Fruit fly (Drosophila melanogaster) whole organism, embryonic: ENCODE results near the gene CG4942.

Experiments
- Ada2b ChIP-seq: fragments of 200-800 bp; sonication (Bioruptor generic); IDR thresholded peaks from 2 replicates; pipeline ENCODE4 v1.3.6; 2022; ENCODE audit warnings: missing biosample characterization, missing genetic modification characterization
- Adf1 ChIP-seq: fragments of 200-800 bp; sonication (Bioruptor generic); IDR thresholded peaks from 2 replicates; pipeline ENCODE4 v1.3.6; 2022; ENCODE audit warnings: missing biosample characterization, missing genetic modification characterization
- C15 ChIP-seq: fragments of 200-800 bp; sonication (Bioruptor generic); IDR thresholded peaks from 3 replicates; pipeline ENCODE4 v1.3.6; 2022; ENCODE audit warnings: missing biosample characterization, missing genetic modification characterization
- CG10321 ChIP-seq: fragments of 200-800 bp; sonication (Bioruptor generic); IDR thresholded peaks from 2 replicates; pipeline ENCODE4 v1.3.6; 2022; ENCODE audit warnings: missing biosample characterization, missing genetic modification characterization
- CG10565 ChIP-seq: fragments of 200-800 bp; sonication (Bioruptor generic); optimal IDR thresholded peaks from 3 replicates; lab custom pipeline; 2016; ENCODE audit warnings: missing biosample characterization, mild to moderate bottlenecking, missing genetic modification characterization
- CG10979 ChIP-seq: fragments of 200-800 bp; sonication (Bioruptor generic); optimal IDR thresholded peaks from 2 replicates; lab custom pipeline; 2018; ENCODE audit warnings: missing biosample characterization, mild to moderate bottlenecking, missing genetic modification characterization, moderate library complexity
- CG13287 ChIP-seq: fragments of 200-800 bp; sonication (Bioruptor generic); IDR thresholded peaks from 2 replicates; pipeline ENCODE4 v1.3.6; 2022; ENCODE audit warnings: missing biosample characterization, missing genetic modification characterization; ENCODE audit not compliant: partially characterized antibody
- CG13624 ChIP-seq: fragments of 200-800 bp; sonication (Bioruptor generic); optimal IDR thresholded peaks from 2 replicates; lab custom pipeline; 2016; ENCODE audit warnings: missing biosample characterization, missing genetic modification characterization
- CG15479 ChIP-seq: fragments of 200-800 bp; sonication (Bioruptor generic); optimal IDR thresholded peaks from 3 replicates; lab custom pipeline; 2019; ENCODE audit warnings: missing biosample characterization, mild to moderate bottlenecking, missing genetic modification characterization, moderate library complexity
- CG15696 ChIP-seq: fragments of 200-800 bp; sonication (Bioruptor generic); optimal IDR thresholded peaks from 2 replicates; lab custom pipeline; 2019; ENCODE audit warnings: missing biosample characterization, mild to moderate bottlenecking, missing genetic modification characterization, moderate library complexity
- CG1603 ChIP-seq: fragments of 200-800 bp; sonication (Bioruptor generic); optimal IDR thresholded peaks from 2 replicates; lab custom pipeline; 2019; ENCODE audit warnings: missing biosample characterization, mild to moderate bottlenecking, missing genetic modification characterization, moderate library complexity
- CG16779 ChIP-seq: fragments of 200-800 bp; sonication (Bioruptor generic); IDR thresholded peaks from 2 replicates; pipeline ENCODE4 v1.3.6; 2022; ENCODE audit warnings: missing biosample characterization, missing genetic modification characterization
- CG32767 ChIP-seq: fragments of 200-800 bp; sonication (Bioruptor generic); IDR thresholded peaks from 2 replicates; pipeline ENCODE4 v1.3.6; 2022; ENCODE audit warnings: missing biosample characterization, missing genetic modification characterization
- CG4730 ChIP-seq: fragments of 200-800 bp; sonication (Bioruptor generic); IDR thresholded peaks from 2 replicates; pipeline ENCODE4 v1.3.6; 2022; ENCODE audit warnings: missing biosample characterization, missing genetic modification characterization
- CG5180 ChIP-seq: fragments of 200-800 bp; sonication (Bioruptor generic); optimal IDR thresholded peaks from 3 replicates; lab custom pipeline; 2017; ENCODE audit warnings: missing biosample characterization, missing genetic modification characterization, mild to moderate bottlenecking, moderate library complexity, missing genetic modification reagents
- CG8924 ChIP-seq: fragments of 200-800 bp; optimal IDR thresholded peaks from 3 replicates; lab custom pipeline; 2019; ENCODE audit warnings: missing biosample characterization, mild to moderate bottlenecking, missing genetic modification characterization, moderate library complexity
- Camta ChIP-seq: fragments of 200-800 bp; sonication (Bioruptor generic); optimal IDR thresholded peaks from 2 replicates; lab custom pipeline; 2016; ENCODE audit warnings: missing biosample characterization, missing genetic modification characterization
- Chrac-16 ChIP-seq: fragments of 200-800 bp; sonication (Bioruptor generic); optimal IDR thresholded peaks from 3 replicates; lab custom pipeline; 2016; ENCODE audit warnings: missing biosample characterization, missing genetic modification characterization
- Dbx ChIP-seq: fragments of 200-800 bp; sonication (Bioruptor generic); IDR thresholded peaks from 3 replicates; pipeline ENCODE4 v1.3.6; 2022; ENCODE audit warnings: missing biosample characterization, missing genetic modification characterization
- Dip2 ChIP-seq: fragments of 200-800 bp; sonication (Bioruptor generic); IDR thresholded peaks from 2 replicates; pipeline ENCODE4 v1.3.6; 2022; ENCODE audit warnings: missing biosample characterization, missing genetic modification characterization
- Drgx ChIP-seq: fragments of 200-800 bp; sonication (Bioruptor generic); IDR thresholded peaks from 2 replicates; pipeline ENCODE4 v1.3.6; 2022; ENCODE audit warnings: missing biosample characterization, missing genetic modification characterization
- Gug ChIP-seq: fragments of 200-800 bp; sonication (Bioruptor generic); IDR thresholded peaks from 4 replicates; pipeline ENCODE4 v1.3.6; 2022; ENCODE audit warnings: missing biosample characterization, missing genetic modification characterization
- H15 ChIP-seq: fragments of 200-800 bp; sonication (Bioruptor generic); IDR thresholded peaks from 3 replicates; pipeline ENCODE4 v1.3.6; 2022; ENCODE audit warnings: missing biosample characterization, missing genetic modification characterization
- Hand ChIP-seq: fragments of 200-800 bp; sonication (Bioruptor generic); optimal IDR thresholded peaks from 2 replicates; lab custom pipeline; 2017; ENCODE audit warnings: mild to moderate bottlenecking, missing biosample characterization, missing genetic modification reagents, missing genetic modification characterization
- Med ChIP-seq: fragments of 200-800 bp; sonication (Bioruptor generic); peaks from one replicate; lab custom pipeline; 2016; ENCODE audit warnings: missing biosample characterization, missing genetic modification characterization, mild to moderate bottlenecking, inconsistent platforms, moderate library complexity
- Mrtf ChIP-seq: fragments of 200-800 bp; sonication (Bioruptor generic); IDR thresholded peaks from 3 replicates; pipeline ENCODE4 v1.3.6; 2022; ENCODE audit warnings: missing biosample characterization, missing genetic modification characterization
- Neu2 ChIP-seq: fragments of 200-800 bp; sonication (Bioruptor generic); optimal IDR thresholded peaks from 3 replicates; lab custom pipeline; 2016; ENCODE audit warnings: missing biosample characterization, missing genetic modification characterization, borderline replicate concordance
- TFAM ChIP-seq: fragments of 200-800 bp; sonication (Bioruptor generic); optimal IDR thresholded peaks from 2 replicates; lab custom pipeline; 2017; ENCODE audit warnings: missing biosample characterization, missing genetic modification characterization, inconsistent platforms
- ash1 ChIP-seq: fragments of 200-800 bp; sonication (Bioruptor generic); optimal IDR thresholded peaks from 2 replicates; lab custom pipeline; 2018; ENCODE audit warnings: missing biosample characterization, mild to moderate bottlenecking, missing genetic modification characterization
- ato ChIP-seq: fragments of 200-800 bp; sonication (Bioruptor generic); IDR thresholded peaks from 2 replicates; pipeline ENCODE4 v1.3.6; 2022; ENCODE audit warnings: missing biosample characterization, missing genetic modification characterization; ENCODE audit not compliant: partially characterized antibody
- cad ChIP-seq: fragments of >200 bp; optimal IDR thresholded peaks from 2 replicates; lab custom pipeline; 2017; ENCODE audit warnings: missing biosample characterization, missing genetic modification characterization
- cato ChIP-seq: fragments of 200-800 bp; sonication (Bioruptor generic); optimal IDR thresholded peaks from 2 replicates; lab custom pipeline; 2016; ENCODE audit warnings: missing biosample characterization, missing genetic modification characterization, borderline replicate concordance
- danr ChIP-seq: fragments of 200-800 bp; sonication (Bioruptor generic); IDR thresholded peaks from 2 replicates; pipeline ENCODE4 v1.3.6; 2022; ENCODE audit warnings: missing biosample characterization, missing genetic modification characterization
- gcm2 ChIP-seq: fragments of 200-800 bp; sonication (Bioruptor generic); optimal IDR thresholded peaks from 2 replicates; lab custom pipeline; 2016; ENCODE audit warnings: missing biosample characterization, missing genetic modification characterization
- grn ChIP-seq: fragments of 200-800 bp; sonication (Bioruptor generic); optimal IDR thresholded peaks from 3 replicates; lab custom pipeline; 2017; ENCODE audit warnings: missing biosample characterization, missing genetic modification characterization
- h ChIP-seq: fragments of >200 bp; optimal IDR thresholded peaks from 2 replicates; lab custom pipeline; 2017
- hb ChIP-seq: fragments of 200-800 bp; sonication (Bioruptor generic); IDR thresholded peaks from 3 replicates; pipeline ENCODE4 v1.3.6; 2022; ENCODE audit warnings: missing biosample characterization, missing genetic modification characterization; ENCODE audit not compliant: partially characterized antibody
- hkb ChIP-seq, 2 experiments: fragments of 200-800 bp in 1 of 2; fragments of >200 bp in 1 of 2; sonication (Bioruptor generic) in 1 of 2; IDR thresholded peaks in 1 of 2; optimal IDR thresholded peaks in 1 of 2; 2 replicates each; pipeline versions ENCODE4 v1.3.6 to Lab custom; 2017 to 2022; ENCODE audit warnings: missing biosample characterization in 1 of 2, missing genetic modification characterization in 1 of 2
- hth ChIP-seq: fragments of >200 bp; optimal IDR thresholded peaks from 2 replicates; lab custom pipeline; 2017; ENCODE audit warnings: inconsistent platforms
- kay ChIP-seq: fragments of 200-800 bp; sonication (Bioruptor generic); optimal IDR thresholded peaks from 2 replicates; lab custom pipeline; 2016; ENCODE audit warnings: missing biosample characterization, missing genetic modification characterization
- knrl ChIP-seq: fragments of 200-800 bp; sonication (Bioruptor generic); IDR thresholded peaks from 3 replicates; pipeline ENCODE4 v1.3.6; 2022; ENCODE audit warnings: missing biosample characterization, missing genetic modification characterization; ENCODE audit not compliant: partially characterized antibody
- lilli ChIP-seq: fragments of 200-800 bp; sonication (Bioruptor generic); optimal IDR thresholded peaks from 3 replicates; lab custom pipeline; 2016; ENCODE audit warnings: missing biosample characterization, missing genetic modification characterization
- otp ChIP-seq: fragments of 200-800 bp; sonication (Bioruptor generic); IDR thresholded peaks from 3 replicates; pipeline ENCODE4, ENCODE4 v1.3.6; 2022; ENCODE audit warnings: missing biosample characterization, missing genetic modification characterization
- pros ChIP-seq: fragments of 200-800 bp; sonication (Bioruptor generic); optimal IDR thresholded peaks from 3 replicates; lab custom pipeline; 2019; ENCODE audit warnings: missing biosample characterization, mild to moderate bottlenecking, missing genetic modification characterization, moderate library complexity
- run ChIP-seq: fragments of 200-800 bp; sonication (Bioruptor generic); optimal IDR thresholded peaks from 3 replicates; lab custom pipeline; 2018; ENCODE audit warnings: missing biosample characterization, mild to moderate bottlenecking, missing genetic modification characterization
- tna ChIP-seq: fragments of 200-800 bp; sonication (Bioruptor generic); IDR thresholded peaks from 2 replicates; pipeline ENCODE4 v1.3.6; 2022; ENCODE audit warnings: missing biosample characterization, missing genetic modification characterization; ENCODE audit not compliant: partially characterized antibody
- ttk ChIP-seq: fragments of 200-800 bp; sonication (Bioruptor generic); IDR thresholded peaks from 2 replicates; pipeline ENCODE4 v2.1.2; 2022; ENCODE audit warnings: missing biosample characterization, missing genetic modification characterization
- twi ChIP-seq: fragments of 200-800 bp; optimal IDR thresholded peaks from 2 replicates; lab custom pipeline; 2019; ENCODE audit warnings: missing biosample characterization, mild to moderate bottlenecking, missing genetic modification characterization, moderate library complexity
- zen ChIP-seq: fragments of 200-800 bp; sonication (Bioruptor generic); optimal IDR thresholded peaks from 3 replicates; lab custom pipeline; 2018; ENCODE audit warnings: missing biosample characterization, mild to moderate bottlenecking, missing genetic modification characterization, moderate library complexity
- zen2 ChIP-seq: fragments of 200-800 bp; sonication (Bioruptor generic); IDR thresholded peaks from 3 replicates; pipeline ENCODE4 v1.3.6; 2022; ENCODE audit warnings: missing biosample characterization, missing genetic modification characterization; ENCODE audit not compliant: partially characterized antibody

The CG4942 gene

dm6 chr3L:9037608-9038007 lies 35.3 kb upstream of the CG4942 start:
- TF ChIP-seq cad (GFP tag; lab: Kevin White, UChicago): no peak
- TF ChIP-seq H15: no peak
- no peak for TF ChIP-seq CG1603 (tag; lab: Kevin White, UChicago)
- no peak for TF ChIP-seq Dip2 (GFP tag; lab: Robert Waterston, UW)
- no peak for TF ChIP-seq ash1
- TF ChIP-seq h (lab: Kevin White, UChicago): no peak
- peak; percentile 59 for TF ChIP-seq grn (GFP tag; lab: Kevin White, UChicago)
- no peak for TF ChIP-seq cato
- peak; percentile 78 for TF ChIP-seq zen (tag; lab: Kevin White, UChicago)
- no peak for TF ChIP-seq Chrac-16 (GFP tag; lab: Kevin White, UChicago)
- peak; percentile 83 for TF ChIP-seq CG15479 (GFP tag; lab: Kevin White, UChicago)

dm6 chr3L:9039189-9039588 lies 33.7 kb upstream of the CG4942 start:
- no peak for TF ChIP-seq CG8924 (tag; lab: Kevin White, UChicago)
- no peak for TF ChIP-seq ttk
- peak; percentile 58 for TF ChIP-seq cad (GFP tag; lab: Kevin White, UChicago)
- no peak for TF ChIP-seq pros (GFP tag; lab: Kevin White, UChicago)
- TF ChIP-seq ato: no peak
- TF ChIP-seq zen2 (GFP tag; lab: Robert Waterston, UW): no peak
- no peak for TF ChIP-seq CG10979 (tag; lab: Kevin White, UChicago)
- no peak for TF ChIP-seq CG4730 (GFP tag; lab: Robert Waterston, UW)
- no peak for TF ChIP-seq Ada2b (GFP tag; lab: Robert Waterston, UW)
- TF ChIP-seq danr (GFP tag; lab: Robert Waterston, UW): no peak
- TF ChIP-seq Neu2 (GFP tag; lab: Kevin White, UChicago): no peak
- no peak for TF ChIP-seq Dbx (GFP tag; lab: Robert Waterston, UW)
- no peak for TF ChIP-seq Drgx
- no peak for TF ChIP-seq CG5180 (GFP tag; lab: Kevin White, UChicago)
- peak; percentile 88 for TF ChIP-seq zen (tag; lab: Kevin White, UChicago)
- no peak for TF ChIP-seq lilli (GFP tag; lab: Kevin White, UChicago)
- no peak for TF ChIP-seq twi
- TF ChIP-seq, all 482 proteins: peak for 2

dm6 chr3L:9041042-9041477 lies 31.8 kb upstream of the CG4942 start, which contains the start of gene Doc1:
Gene Doc1, plus strand, starts transcription at chr3L:9041375.
- TF ChIP-seq Hand (GFP tag; lab: Kevin White, UChicago): no peak
- TF ChIP-seq Camta (GFP tag; lab: Kevin White, UChicago): no peak
- TF ChIP-seq CG16779: no peak
- 0 out of 2 replicates have a peak, but pooled peaks have one; percentile 11 for TF ChIP-seq CG13287
- no peak for TF ChIP-seq CG32767 (GFP tag; lab: Robert Waterston, UW)
- peak; percentile 56 for TF ChIP-seq Med (GFP tag; lab: Kevin White, UChicago)
- no peak for TF ChIP-seq kay (GFP tag; lab: Kevin White, UChicago)
- TF ChIP-seq Mrtf (GFP tag; lab: Robert Waterston, UW): no peak
- no peak for TF ChIP-seq Gug
- TF ChIP-seq otp (GFP tag; lab: Robert Waterston, UW): 0 out of 3 replicates have a peak, but pooled peaks have one; percentile 12
- no peak for TF ChIP-seq hb (GFP tag; lab: Robert Waterston, UW)
- no peak for TF ChIP-seq gcm2 (GFP tag; lab: Kevin White, UChicago)
- no peak for TF ChIP-seq tna (GFP tag; lab: Robert Waterston, UW)
- TF ChIP-seq C15: no peak
- peak; percentile 96 for TF ChIP-seq CG10321 (GFP tag; lab: Robert Waterston, UW)
- TF ChIP-seq TFAM (GFP tag; lab: Kevin White, UChicago): no peak
- TF ChIP-seq knrl (GFP tag; lab: Robert Waterston, UW): no peak
- no peak for TF ChIP-seq run (tag; lab: Kevin White, UChicago)
- no peak for TF ChIP-seq CG15696
- peak; percentile 50 for TF ChIP-seq Adf1 (GFP tag; lab: Robert Waterston, UW)
- TF ChIP-seq hkb (optimal IDR thresholded peaks at IDR 0.05; lab: Kevin White, UChicago): no peak
- 0 out of 2 replicates have a peak, but pooled peaks have one; percentile 21 for TF ChIP-seq hkb (GFP tag; IDR thresholded peaks at IDR 0.05; lab: Robert Waterston, UW)
- TF ChIP-seq hth (lab: Kevin White, UChicago): no peak
- TF ChIP-seq CG10565 (GFP tag; lab: Kevin White, UChicago): no peak
- TF ChIP-seq CG13624: no peak
